Fruit fly (Drosophila melanogaster) whole organism: Measurements from ENCODE around the gene ScpX.
A peak's percentile ranks its signal among the peaks of the same experiment; 100 is the strongest.

Experiments used
- CG8478 ChIP-seq: fragments of >200 bp; optimal IDR thresholded peaks from 2 replicates; lab custom pipeline; 2018; ENCODE audit warnings: inconsistent platforms
- Dll ChIP-seq: fragments of >200 bp; optimal IDR thresholded peaks from 2 replicates; lab custom pipeline; 2017
- EcR ChIP-seq, 2 experiments: fragments of >200 bp; optimal IDR thresholded peaks; 2 replicates each; lab custom pipeline; 2017; ENCODE audit warnings: missing biosample characterization in 2 of 2, missing genetic modification characterization in 2 of 2, missing genetic modification reagents in 2 of 2
- pan ChIP-seq: fragments of >200 bp; optimal IDR thresholded peaks from 2 replicates; lab custom pipeline; 2017
- psq ChIP-seq: fragments of >200 bp; optimal IDR thresholded peaks from 2 replicates; lab custom pipeline; 2017
- usp ChIP-seq: fragments of >200 bp; optimal IDR thresholded peaks from 2 replicates; lab custom pipeline; 2017; ENCODE audit warnings: missing biosample characterization, missing genetic modification characterization, mixed read lengths

The ScpX gene

dm6 chr2L:18846843-18847242 is 15.8 kb downstream of the ScpX start:
- no peak for TF ChIP-seq usp
- TF ChIP-seq Dll, result no peak
- TF ChIP-seq EcR (GFP tag; optimal IDR thresholded peaks at IDR 0.05; lab: Kevin White, UChicago), result no peak
- TF ChIP-seq psq (lab: Kevin White, UChicago), result no peak
- TF ChIP-seq CG8478 (lab: Kevin White, UChicago), result no peak
- TF ChIP-seq pan (lab: Kevin White, UChicago), result no peak

- TF ChIP-seq Dll (no peak), EcR (GFP tag; optimal IDR thresholded peaks at IDR 0.05; lab: Kevin White, UChicago) (no peak), pan (lab: Kevin White, UChicago) (no peak), CG8478 (lab: Kevin White, UChicago) (no peak), usp (no peak), psq (lab: Kevin White, UChicago) (no peak)
These were observed 21.2 kb downstream of the ScpX start for dm6 chr2L:18852249-18852648.

- TF ChIP-seq pan (lab: Kevin White, UChicago) (peak; percentile 81), usp (no peak)
These were observed 26.6 kb downstream of the ScpX start for dm6 chr2L:18857635-18858059.

- TF ChIP-seq pan (lab: Kevin White, UChicago) (no peak), EcR (GFP tag; optimal IDR thresholded peaks at IDR 0.05; lab: Kevin White, UChicago) (no peak), usp (no peak), Dll (no peak), CG8478 (lab: Kevin White, UChicago) (no peak), psq (lab: Kevin White, UChicago) (no peak)
These were observed 27.9 kb downstream of the ScpX start, which contains the start of the genes CG10602 and mRpL13 for dm6 chr2L:18858661-18859532. Gene CG10602, minus strand, starts transcription at chr2L:18859248. Gene mRpL13, minus strand, starts transcription at chr2L:18859248.

dm6 chr2L:18860920-18861319 is 29.9 kb downstream of the ScpX start:
- TF ChIP-seq Dll (no peak), usp (no peak), psq (lab: Kevin White, UChicago) (no peak), CG8478 (lab: Kevin White, UChicago) (no peak), pan (lab: Kevin White, UChicago) (no peak), EcR (GFP tag; optimal IDR thresholded peaks at IDR 0.05; lab: Kevin White, UChicago) (no peak)

dm6 chr2L:18864093-18864492 is 33.1 kb downstream of the ScpX start:
- TF ChIP-seq usp (no peak), pan (lab: Kevin White, UChicago) (no peak), EcR (GFP tag; optimal IDR thresholded peaks at IDR 0.05; lab: Kevin White, UChicago) (no peak), psq (lab: Kevin White, UChicago) (no peak), CG8478 (lab: Kevin White, UChicago) (no peak), Dll (no peak)

- no peak for TF ChIP-seq pan (lab: Kevin White, UChicago)
- TF ChIP-seq usp, result no peak
- TF ChIP-seq EcR (GFP tag; optimal IDR thresholded peaks at IDR 0.05; lab: Kevin White, UChicago), result no peak
- no peak for TF ChIP-seq CG8478 (lab: Kevin White, UChicago)
- TF ChIP-seq psq (lab: Kevin White, UChicago), result no peak
- TF ChIP-seq Dll, result no peak
These were observed 34.0 kb downstream of the ScpX start for dm6 chr2L:18864981-18865380.

dm6 chr2L:18866582-18866981 is 35.6 kb downstream of the ScpX start:
- TF ChIP-seq usp, result no peak
- no peak for TF ChIP-seq psq (lab: Kevin White, UChicago)
- TF ChIP-seq CG8478 (lab: Kevin White, UChicago), result no peak
- no peak for TF ChIP-seq Dll
- TF ChIP-seq pan (lab: Kevin White, UChicago), result no peak
- TF ChIP-seq EcR (GFP tag; optimal IDR thresholded peaks at IDR 0.05; lab: Kevin White, UChicago), result no peak

dm6 chr2L:18867815-18868214 is 36.8 kb downstream of the ScpX start:
- TF ChIP-seq EcR (GFP tag; optimal IDR thresholded peaks at IDR 0.05; lab: Kevin White, UChicago) (no peak), pan (lab: Kevin White, UChicago) (no peak), CG8478 (lab: Kevin White, UChicago) (no peak), usp (no peak), psq (lab: Kevin White, UChicago) (no peak), Dll (no peak)

- TF ChIP-seq usp (no peak), EcR (GFP tag; optimal IDR thresholded peaks at IDR 0.05; lab: Kevin White, UChicago) (no peak), CG8478 (lab: Kevin White, UChicago) (no peak), Dll (no peak), psq (lab: Kevin White, UChicago) (no peak), pan (lab: Kevin White, UChicago) (no peak)
These were observed 40.8 kb downstream of the ScpX start for dm6 chr2L:18871822-18872221.

- TF ChIP-seq Dll (peak; percentile 22), EcR (GFP tag; optimal IDR thresholded peaks at IDR 0.05; lab: Kevin White, UChicago) (no peak), pan (lab: Kevin White, UChicago) (no peak)
These were observed 44.2 kb downstream of the ScpX start for dm6 chr2L:18875213-18875612.

dm6 chr2L:18878439-18878838 is 47.4 kb downstream of the ScpX start:
- no peak for TF ChIP-seq Dll
- no peak for TF ChIP-seq usp
- TF ChIP-seq EcR (GFP tag; optimal IDR thresholded peaks at IDR 0.05; lab: Kevin White, UChicago), result no peak
- TF ChIP-seq psq (lab: Kevin White, UChicago), result no peak
- TF ChIP-seq CG8478 (lab: Kevin White, UChicago), result no peak
- TF ChIP-seq pan (lab: Kevin White, UChicago), result no peak
